Worm (Caenorhabditis elegans) whole organism, mixed stage, embryonic: Measurements from ENCODE around the gene rpl-11.1.

Experiments
- M03D4.4 ChIP-seq: sonication (generic microtip); optimal IDR thresholded peaks from 2 replicates; lab custom pipeline; 2017; ENCODE audit warnings: mild to moderate bottlenecking, missing genetic modification characterization, missing compliant biosample characterization
- blmp-1 ChIP-seq: fragments of 150-350 bp; optimal IDR thresholded peaks from 2 replicates; lab custom pipeline; 2014; ENCODE audit warnings: missing biosample characterization, missing genetic modification characterization
- ceh-39 ChIP-seq: fragments of 150-350 bp; optimal IDR thresholded peaks from 2 replicates; lab custom pipeline; 2014; ENCODE audit warnings: missing biosample characterization, missing genetic modification characterization
- ceh-43 ChIP-seq: fragments of 200-800 bp; sonication (Bioruptor generic); optimal IDR thresholded peaks from 2 replicates; lab custom pipeline; 2018; ENCODE audit warnings: mild to moderate bottlenecking, missing genetic modification characterization, moderate library complexity, missing compliant biosample characterization
- ces-1 ChIP-seq: fragments of 150-350 bp; optimal IDR thresholded peaks from 2 replicates; lab custom pipeline; 2014; ENCODE audit warnings: missing biosample characterization, missing genetic modification reagents, missing genetic modification characterization
- cnd-1 ChIP-seq: fragments of 200-800 bp; sonication (Bioruptor generic); optimal IDR thresholded peaks from 2 replicates; lab custom pipeline; 2018; ENCODE audit warnings: mild to moderate bottlenecking, missing genetic modification characterization, missing compliant biosample characterization
- drap-1 ChIP-seq: fragments of 200-800 bp; sonication (Bioruptor generic); optimal IDR thresholded peaks from 3 replicates; lab custom pipeline; 2018; ENCODE audit warnings: mild to moderate bottlenecking, missing genetic modification characterization, missing compliant biosample characterization
- elt-1 ChIP-seq: sonication (generic microtip); optimal IDR thresholded peaks from 2 replicates; lab custom pipeline; 2017; ENCODE audit warnings: missing genetic modification characterization, mild to moderate bottlenecking, missing compliant biosample characterization, antibody characterized with exemption, moderate library complexity, borderline replicate concordance; ENCODE audit not compliant: insufficient read depth
- elt-3 ChIP-seq: fragments of 150-350 bp; optimal IDR thresholded peaks from 2 replicates; lab custom pipeline; 2014; ENCODE audit warnings: missing biosample characterization, missing genetic modification characterization
- flh-1 ChIP-seq: fragments of 200-800 bp; sonication (Bioruptor generic); optimal IDR thresholded peaks from 2 replicates; lab custom pipeline; 2018; ENCODE audit warnings: mild to moderate bottlenecking, missing genetic modification characterization, moderate library complexity, missing compliant biosample characterization
- ham-2 ChIP-seq: fragments of 200-800 bp; sonication (Bioruptor generic); optimal IDR thresholded peaks from 2 replicates; lab custom pipeline; 2018; ENCODE audit warnings: mild to moderate bottlenecking, missing genetic modification characterization, missing compliant biosample characterization
- hlh-1 ChIP-seq: fragments of 150-350 bp; optimal IDR thresholded peaks from 2 replicates; lab custom pipeline; 2014; ENCODE audit warnings: missing biosample characterization, missing genetic modification reagents, missing genetic modification characterization
- lin-13 ChIP-seq: fragments of 150-350 bp; optimal IDR thresholded peaks from 2 replicates; lab custom pipeline; 2014; ENCODE audit warnings: missing biosample characterization, missing genetic modification characterization
- lin-32 ChIP-seq: fragments of 200-800 bp; sonication (Bioruptor generic); optimal IDR thresholded peaks from 2 replicates; lab custom pipeline; 2018; ENCODE audit warnings: mild to moderate bottlenecking, missing genetic modification characterization, missing compliant biosample characterization
- lsy-2 ChIP-seq: fragments of 150-350 bp; optimal IDR thresholded peaks from 2 replicates; lab custom pipeline; 2014; ENCODE audit warnings: missing biosample characterization, missing genetic modification characterization
- mab-5 ChIP-seq: fragments of 150-350 bp; optimal IDR thresholded peaks from 2 replicates; lab custom pipeline; 2014; ENCODE audit warnings: missing biosample characterization, missing genetic modification characterization
- mep-1 ChIP-seq: fragments of 150-350 bp; optimal IDR thresholded peaks from 2 replicates; lab custom pipeline; 2017; ENCODE audit warnings: missing biosample characterization, missing genetic modification reagents, missing genetic modification characterization, inconsistent platforms
- mls-2 ChIP-seq: sonication (generic microtip); optimal IDR thresholded peaks from 2 replicates; lab custom pipeline; 2016; ENCODE audit warnings: mild to moderate bottlenecking, missing genetic modification characterization, moderate library complexity, missing compliant biosample characterization
- nhr-12 ChIP-seq: fragments of 150-350 bp; optimal IDR thresholded peaks from 2 replicates; lab custom pipeline; 2014; ENCODE audit warnings: missing biosample characterization, missing genetic modification characterization
- nhr-2 ChIP-seq: fragments of 150-350 bp; optimal IDR thresholded peaks from 2 replicates; lab custom pipeline; 2014; ENCODE audit warnings: missing biosample characterization, missing genetic modification characterization
- nhr-237 ChIP-seq: fragments of 150-350 bp; optimal IDR thresholded peaks from 2 replicates; lab custom pipeline; 2014; ENCODE audit warnings: missing biosample characterization, missing genetic modification characterization
- nhr-76 ChIP-seq: sonication (generic microtip); optimal IDR thresholded peaks from 2 replicates; lab custom pipeline; 2017; ENCODE audit warnings: missing biosample characterization, missing genetic modification characterization
- pha-4 ChIP-seq: fragments of 150-350 bp; optimal IDR thresholded peaks from 2 replicates; lab custom pipeline; 2018; ENCODE audit warnings: missing biosample characterization, missing genetic modification reagents, missing genetic modification characterization
- snpc-4 ChIP-seq: fragments of 150-350 bp; optimal IDR thresholded peaks from 2 replicates; lab custom pipeline; 2014; ENCODE audit warnings: missing biosample characterization, missing genetic modification characterization
- sptf-1 ChIP-seq: sonication (generic microtip); optimal IDR thresholded peaks from 2 replicates; lab custom pipeline; 2017; ENCODE audit warnings: mild to moderate bottlenecking, missing genetic modification characterization, moderate library complexity, missing compliant biosample characterization
- tbx-8 ChIP-seq: fragments of 200-800 bp; sonication (Bioruptor generic); optimal IDR thresholded peaks from 2 replicates; lab custom pipeline; 2018; ENCODE audit warnings: mild to moderate bottlenecking, missing genetic modification characterization, moderate library complexity, missing compliant biosample characterization
- unc-120 ChIP-seq: sonication (generic microtip); optimal IDR thresholded peaks from 2 replicates; lab custom pipeline; 2017; ENCODE audit warnings: missing genetic modification characterization, missing compliant biosample characterization; ENCODE audit not compliant: poor library complexity, severe bottlenecking
- unc-39 ChIP-seq: fragments of 150-350 bp; optimal IDR thresholded peaks from 2 replicates; lab custom pipeline; 2014; ENCODE audit warnings: missing biosample characterization, missing genetic modification characterization
- unc-62 ChIP-seq: fragments of 150-350 bp; optimal IDR thresholded peaks from 2 replicates; lab custom pipeline; 2014; ENCODE audit warnings: missing biosample characterization, missing genetic modification reagents, missing genetic modification characterization
- zip-8 ChIP-seq: fragments of 150-350 bp; optimal IDR thresholded peaks from 2 replicates; lab custom pipeline; 2014; ENCODE audit warnings: missing biosample characterization, missing genetic modification characterization
- ztf-11 ChIP-seq: fragments of 150-350 bp; optimal IDR thresholded peaks from 2 replicates; lab custom pipeline; 2014; ENCODE audit warnings: missing biosample characterization, missing genetic modification characterization

The rpl-11.1 gene

ce11 chrV:3548798-3549197 lies 37.1 kb downstream of the rpl-11.1 start, which contains the start of gene srw-130:
srw-130 (minus strand) TSS chrV:3548898.
- TF ChIP-seq ceh-43 (GFP tag; lab: Kevin White, UChicago) (no peak), drap-1 (GFP tag; lab: Kevin White, UChicago) (no peak), unc-120 (tag; lab: Kevin White, UChicago) (no peak), ham-2 (GFP tag; lab: Kevin White, UChicago) (no peak), ztf-11 (tag; lab: Kevin White, UChicago) (no peak), unc-39 (tag; lab: Kevin White, UChicago) (no peak), nhr-12 (tag; lab: Kevin White, UChicago) (no peak), blmp-1 (tag; lab: Kevin White, UChicago) (no peak), flh-1 (GFP tag; lab: Kevin White, UChicago) (no peak), zip-8 (tag; lab: Kevin White, UChicago) (no peak), ces-1 (GFP tag; lab: Kevin White, UChicago) (no peak), elt-1 (tag; lab: Kevin White, UChicago) (no peak), nhr-237 (no peak), mab-5 (no peak), sptf-1 (tag; lab: Kevin White, UChicago) (no peak), lin-32 (GFP tag; lab: Kevin White, UChicago) (no peak), cnd-1 (tag; lab: Kevin White, UChicago) (no peak), nhr-2 (no peak), elt-3 (tag; lab: Kevin White, UChicago) (no peak), unc-62 (GFP tag; lab: Kevin White, UChicago) (no peak)

DNA sequence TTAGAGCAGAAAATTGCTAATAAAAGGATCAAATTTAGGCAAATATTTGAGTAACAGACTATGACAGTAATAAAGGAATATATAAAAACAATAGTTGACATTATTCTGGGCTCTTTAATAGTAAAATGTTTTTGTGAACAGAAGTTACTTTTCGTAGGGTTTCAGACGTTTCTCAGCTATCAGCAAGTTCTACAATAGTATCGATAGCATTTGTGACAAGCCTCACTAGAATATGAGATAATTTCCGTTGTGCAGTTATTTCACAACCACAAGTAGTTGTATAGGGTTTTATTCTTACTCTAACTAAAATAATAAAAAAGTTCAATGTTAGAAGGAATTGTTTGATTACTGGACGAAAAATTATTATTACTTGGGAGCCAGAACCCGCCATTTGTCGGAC lies 39.3 kb downstream of the rpl-11.1 start, which contains the start of gene srbc-68:
TSS of gene srbc-68 (minus strand) at position 101 of the 400 bp plus-strand sequence.
- TF ChIP-seq mab-5 (no peak), zip-8 (tag; lab: Kevin White, UChicago) (no peak), nhr-76 (tag; lab: Kevin White, UChicago) (no peak), blmp-1 (tag; lab: Kevin White, UChicago) (no peak), elt-3 (tag; lab: Kevin White, UChicago) (no peak), unc-39 (tag; lab: Kevin White, UChicago) (no peak), mls-2 (tag; lab: Kevin White, UChicago) (no peak), mep-1 (no peak), ham-2 (GFP tag; lab: Kevin White, UChicago) (no peak), M03D4.4 (tag; lab: Kevin White, UChicago) (no peak)

DNA sequence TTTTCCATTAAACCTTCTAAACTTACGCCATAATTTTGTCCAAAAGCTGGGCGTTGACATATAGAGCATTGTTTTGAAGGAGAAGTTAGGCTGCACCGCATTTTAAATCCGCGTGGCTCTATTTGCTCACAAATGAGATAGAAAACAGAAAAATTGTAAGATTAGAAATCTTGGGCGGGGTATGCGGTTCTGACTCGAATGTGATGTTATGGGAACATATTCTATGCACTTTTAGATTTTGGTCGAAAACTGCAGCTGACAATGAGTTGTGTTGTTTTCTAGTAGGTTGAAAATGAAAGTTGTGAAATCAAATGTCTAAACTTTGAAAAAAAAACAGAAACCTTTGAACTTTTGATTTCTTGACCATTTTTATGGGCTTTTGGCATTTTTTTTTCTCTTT lies 42.5 kb downstream of the rpl-11.1 start, which contains the start of gene nhr-222:
TSS of gene nhr-222 (minus strand) at position 101 of the 400 bp plus-strand sequence.
- TF ChIP-seq ham-2 (GFP tag; lab: Kevin White, UChicago) = no peak
- no peak for TF ChIP-seq snpc-4 (tag; lab: Kevin White, UChicago)
- no peak for TF ChIP-seq lin-13 (tag; lab: Kevin White, UChicago)
- no peak for TF ChIP-seq sptf-1 (tag; lab: Kevin White, UChicago)
- no peak for TF ChIP-seq ces-1 (GFP tag; lab: Kevin White, UChicago)
- TF ChIP-seq drap-1 (GFP tag; lab: Kevin White, UChicago) = no peak
- TF ChIP-seq unc-62 (GFP tag; lab: Kevin White, UChicago) = no peak
- no peak for TF ChIP-seq hlh-1 (tag; lab: Kevin White, UChicago)
- no peak for TF ChIP-seq ceh-39 (tag; lab: Kevin White, UChicago)
- no peak for TF ChIP-seq lsy-2 (tag; lab: Kevin White, UChicago)
- no peak for TF ChIP-seq ztf-11 (tag; lab: Kevin White, UChicago)
- TF ChIP-seq pha-4 (tag; lab: Kevin White, UChicago) = no peak
- no peak for TF ChIP-seq nhr-2
- no peak for TF ChIP-seq elt-1 (tag; lab: Kevin White, UChicago)

ce11 chrV:3541117-3541516 lies 44.7 kb downstream of the rpl-11.1 start, which contains the start of gene srbc-67:
srbc-67 (minus strand) TSS chrV:3541217.
- TF ChIP-seq tbx-8 (GFP tag; lab: Kevin White, UChicago) (no peak), drap-1 (GFP tag; lab: Kevin White, UChicago) (no peak)

ce11 chrV:3538307-3538706 lies 47.6 kb downstream of the rpl-11.1 start, which contains the start of gene nhr-93:
nhr-93 (minus strand) TSS chrV:3538407.
- TF ChIP-seq unc-62 (GFP tag; lab: Kevin White, UChicago) = no peak
- TF ChIP-seq nhr-76 (tag; lab: Kevin White, UChicago) = no peak
- no peak for TF ChIP-seq sptf-1 (tag; lab: Kevin White, UChicago)
- no peak for TF ChIP-seq cnd-1 (tag; lab: Kevin White, UChicago)
- TF ChIP-seq ceh-43 (GFP tag; lab: Kevin White, UChicago) = no peak
- no peak for TF ChIP-seq unc-39 (tag; lab: Kevin White, UChicago)
- no peak for TF ChIP-seq snpc-4 (tag; lab: Kevin White, UChicago)
- TF ChIP-seq lin-32 (GFP tag; lab: Kevin White, UChicago) = no peak
- no peak for TF ChIP-seq zip-8 (tag; lab: Kevin White, UChicago)
